Worm (Caenorhabditis elegans) whole organism, L1 larva: ENCODE data around the gene C28A5.1.

Experiments used
- nhr-237 ChIP-seq: fragments of 150-350 bp; optimal IDR thresholded peaks from 2 replicates; lab custom pipeline; 2014; ENCODE audit warnings: missing biosample characterization, missing genetic modification characterization
- nhr-76 ChIP-seq: sonication (generic microtip); optimal IDR thresholded peaks from 2 replicates; lab custom pipeline; 2017; ENCODE audit warnings: missing biosample characterization, missing genetic modification characterization
- snpc-4 ChIP-seq: fragments of 150-350 bp; optimal IDR thresholded peaks from 2 replicates; lab custom pipeline; 2014; ENCODE audit warnings: missing biosample characterization, missing genetic modification characterization

- no peak for TF ChIP-seq nhr-76 (tag; lab: Kevin White, UChicago)
- TF ChIP-seq snpc-4 (tag; lab: Kevin White, UChicago): peak; percentile 22
- TF ChIP-seq nhr-237 (tag; lab: Kevin White, UChicago): no peak
These were observed 5.3 kb downstream of the C28A5.1 start for ce11 chrIII:4428797-4429196.
